Worm (Caenorhabditis elegans) whole organism, young adult: ENCODE data around the gene msp-113.

Experiments used
- B0019.2 ChIP-seq: fragments of 200-800 bp; sonication (Bioruptor generic); conservative IDR thresholded peaks from 2 replicates; pipeline ENCODE4 v1.3.6; 2022; ENCODE audit warnings: missing genetic modification reagents, missing genetic modification characterization, missing compliant biosample characterization
- B0035.1 ChIP-seq: sonication (generic microtip); optimal IDR thresholded peaks from 2 replicates; lab custom pipeline; 2016; ENCODE audit warnings: missing genetic modification characterization, mild to moderate bottlenecking, missing compliant biosample characterization, missing genotype, missing genetic modification reagents
- B0336.3 ChIP-seq: fragments of 200-800 bp; sonication (Bioruptor generic); IDR thresholded peaks from 2 replicates; pipeline ENCODE4 v1.3.6; 2022; ENCODE audit warnings: missing genetic modification characterization, missing compliant biosample characterization
- C06A6.2 ChIP-seq: fragments of 200-800 bp; sonication (Bioruptor generic); conservative IDR thresholded peaks from 2 replicates; pipeline ENCODE4 v1.3.6; 2022; ENCODE audit warnings: missing genetic modification characterization, missing compliant biosample characterization
- F10E7.11 ChIP-seq: sonication (generic microtip); optimal IDR thresholded peaks from 2 replicates; lab custom pipeline; 2017; ENCODE audit warnings: mild to moderate bottlenecking, missing genetic modification characterization, moderate library complexity, missing compliant biosample characterization
- F23B12.7 ChIP-seq: sonication (generic microtip); optimal IDR thresholded peaks from 2 replicates; lab custom pipeline; 2017; ENCODE audit warnings: missing genetic modification characterization, mild to moderate bottlenecking, missing compliant biosample characterization, antibody characterized with exemption, moderate library complexity; ENCODE audit not compliant: insufficient read depth
- F37B4.10 ChIP-seq: fragments of 200-800 bp; sonication (Bioruptor generic); IDR thresholded peaks from 2 replicates; pipeline ENCODE4 v1.3.6; 2022; ENCODE audit warnings: missing genetic modification characterization, missing compliant biosample characterization
- F49E8.2 ChIP-seq: sonication (generic microtip); optimal IDR thresholded peaks from 3 replicates; lab custom pipeline; 2017; ENCODE audit warnings: missing genetic modification characterization, mild to moderate bottlenecking, missing compliant biosample characterization, antibody characterized with exemption, moderate library complexity; ENCODE audit not compliant: insufficient read depth
- F52B5.7 ChIP-seq: sonication (generic microtip); optimal IDR thresholded peaks from 2 replicates; lab custom pipeline; 2016; ENCODE audit warnings: mild to moderate bottlenecking, missing genetic modification characterization, missing compliant biosample characterization
- K11D2.4 ChIP-seq: fragments of 200-800 bp; sonication (Bioruptor generic); IDR thresholded peaks from 2 replicates; pipeline ENCODE4 v1.3.6; 2022; ENCODE audit warnings: missing genetic modification reagents, missing genetic modification characterization, missing compliant biosample characterization
- T07F8.4 ChIP-seq: sonication (generic microtip); optimal IDR thresholded peaks from 2 replicates; lab custom pipeline; 2016; ENCODE audit warnings: mild to moderate bottlenecking, missing genetic modification characterization, moderate library complexity, missing compliant biosample characterization
- Y53G8AR.9 ChIP-seq: fragments of 200-800 bp; sonication (Bioruptor generic); conservative IDR thresholded peaks from 2 replicates; pipeline ENCODE4 v1.3.6; 2022; ENCODE audit warnings: missing genetic modification reagents, missing genetic modification characterization, missing compliant biosample characterization
- Y56A3A.18 ChIP-seq: fragments of 200-800 bp; sonication (Bioruptor generic); IDR thresholded peaks from 2 replicates; pipeline ENCODE4 v1.3.6; 2022; ENCODE audit warnings: missing genetic modification reagents, missing genetic modification characterization, missing compliant biosample characterization
- ZK185.1 ChIP-seq: sonication (generic microtip); optimal IDR thresholded peaks from 2 replicates; lab custom pipeline; 2016; ENCODE audit warnings: mild to moderate bottlenecking, missing genetic modification characterization, missing compliant biosample characterization; ENCODE audit not compliant: poor library complexity, severe bottlenecking
- akir-1 ChIP-seq: fragments of 200-800 bp; sonication (Bioruptor generic); optimal IDR thresholded peaks from 2 replicates; lab custom pipeline; 2018; ENCODE audit warnings: mild to moderate bottlenecking, missing genetic modification characterization, moderate library complexity, missing compliant biosample characterization
- attf-3 ChIP-seq: fragments of 200-800 bp; sonication (Bioruptor generic); conservative IDR thresholded peaks from 2 replicates; pipeline ENCODE4 v1.3.6; 2022; ENCODE audit warnings: missing genetic modification reagents, missing genetic modification characterization, missing compliant biosample characterization
- attf-5 ChIP-seq: fragments of 200-800 bp; sonication (Bioruptor generic); optimal IDR thresholded peaks from 2 replicates; lab custom pipeline; 2018; ENCODE audit warnings: mild to moderate bottlenecking, missing genetic modification characterization, missing compliant biosample characterization
- attf-6 ChIP-seq: fragments of 200-800 bp; sonication (Bioruptor generic); IDR thresholded peaks from 2 replicates; pipeline ENCODE4 v1.3.6; 2022; ENCODE audit warnings: missing genetic modification reagents, missing genetic modification characterization, missing compliant biosample characterization
- bed-2 ChIP-seq: fragments of 200-800 bp; sonication (Bioruptor generic); IDR thresholded peaks from 2 replicates; pipeline ENCODE4 v1.3.6; 2022; ENCODE audit warnings: missing genetic modification reagents, missing genetic modification characterization, missing compliant biosample characterization
- cebp-2 ChIP-seq: fragments of 200-800 bp; sonication (Bioruptor generic); IDR thresholded peaks from 2 replicates; pipeline ENCODE4 v1.3.6; 2022; ENCODE audit warnings: missing genetic modification characterization, missing compliant biosample characterization
- ceh-40 ChIP-seq: fragments of 200-800 bp; sonication (Bioruptor generic); IDR thresholded peaks from 2 replicates; pipeline ENCODE4 v1.3.6; 2022; ENCODE audit warnings: missing genetic modification characterization, missing compliant biosample characterization
- ceh-58 ChIP-seq: fragments of 200-800 bp; sonication (Bioruptor generic); IDR thresholded peaks from 2 replicates; pipeline ENCODE4 v1.3.6; 2022; ENCODE audit warnings: missing genetic modification characterization, missing compliant biosample characterization
- ceh-91 ChIP-seq: fragments of 200-800 bp; sonication (Bioruptor generic); IDR thresholded peaks from 2 replicates; pipeline ENCODE4 v1.3.6; 2022; ENCODE audit warnings: missing genetic modification reagents, missing genetic modification characterization, missing compliant biosample characterization
- dpff-1 ChIP-seq: sonication (generic microtip); optimal IDR thresholded peaks from 2 replicates; lab custom pipeline; 2017; ENCODE audit warnings: mild to moderate bottlenecking, missing genetic modification characterization, missing compliant biosample characterization
- dpl-1 ChIP-seq: fragments of 150-350 bp; optimal IDR thresholded peaks from 2 replicates; lab custom pipeline; 2014; ENCODE audit warnings: missing biosample characterization, missing genetic modification reagents, missing genetic modification characterization
- efl-1 ChIP-seq: fragments of 150-350 bp; optimal IDR thresholded peaks from 2 replicates; lab custom pipeline; 2014; ENCODE audit warnings: missing biosample characterization, missing genetic modification reagents, missing genetic modification characterization
- ets-4 ChIP-seq: fragments of 200-800 bp; sonication (Bioruptor generic); optimal IDR thresholded peaks from 2 replicates; lab custom pipeline; 2018; ENCODE audit warnings: mild to moderate bottlenecking, missing genetic modification characterization, missing compliant biosample characterization
- gei-17 ChIP-seq: fragments of 200-800 bp; sonication (Bioruptor generic); optimal IDR thresholded peaks from 2 replicates; lab custom pipeline; 2018; ENCODE audit warnings: mild to moderate bottlenecking, missing genetic modification characterization, missing compliant biosample characterization
- hmg-1.2 ChIP-seq: fragments of 200-800 bp; sonication (Bioruptor generic); IDR thresholded peaks from 2 replicates; pipeline ENCODE4 v1.3.6; 2022; ENCODE audit warnings: missing genetic modification reagents, missing genetic modification characterization, missing compliant biosample characterization
- hmg-20 ChIP-seq: fragments of 200-800 bp; sonication (Bioruptor generic); IDR thresholded peaks from 2 replicates; pipeline ENCODE4 v1.3.6; 2022; ENCODE audit warnings: missing genetic modification reagents, missing genetic modification characterization, missing compliant biosample characterization
- lin-40 ChIP-seq: sonication (generic microtip); optimal IDR thresholded peaks from 2 replicates; lab custom pipeline; 2016; ENCODE audit warnings: missing genetic modification characterization, mild to moderate bottlenecking, missing compliant biosample characterization, missing genotype, missing genetic modification reagents
- lir-1 ChIP-seq: fragments of 200-800 bp; sonication (Bioruptor generic); conservative IDR thresholded peaks from 2 replicates; pipeline ENCODE4 v1.3.6; 2022; ENCODE audit warnings: missing genetic modification reagents, missing genetic modification characterization, missing compliant biosample characterization
- lsy-27 ChIP-seq: sonication (generic microtip); optimal IDR thresholded peaks from 2 replicates; lab custom pipeline; 2017; ENCODE audit warnings: missing genetic modification characterization, mild to moderate bottlenecking, missing compliant biosample characterization, antibody characterized with exemption, missing genotype, borderline replicate concordance; ENCODE audit not compliant: insufficient read depth
- mes-4 ChIP-seq: sonication (generic microtip); optimal IDR thresholded peaks from 2 replicates; lab custom pipeline; 2016; ENCODE audit warnings: missing genotype, missing genetic modification characterization, missing compliant biosample characterization
- nfyb-1 ChIP-seq: fragments of 200-800 bp; sonication (Bioruptor generic); IDR thresholded peaks from 2 replicates; pipeline ENCODE4 v1.3.6; 2022; ENCODE audit warnings: missing genetic modification reagents, missing genetic modification characterization, missing compliant biosample characterization
- nhr-179 ChIP-seq: sonication (generic microtip); optimal IDR thresholded peaks from 2 replicates; lab custom pipeline; 2016; ENCODE audit warnings: mild to moderate bottlenecking, missing genetic modification characterization, missing compliant biosample characterization
- nhr-27 ChIP-seq: fragments of 200-800 bp; sonication (Bioruptor generic); optimal IDR thresholded peaks from 2 replicates; lab custom pipeline; 2018; ENCODE audit warnings: mild to moderate bottlenecking, missing genetic modification characterization, moderate library complexity, missing compliant biosample characterization
- pha-4 ChIP-seq: fragments of 150-350 bp; sonication (generic microtip); optimal IDR thresholded peaks from 2 replicates; lab custom pipeline; 2014; ENCODE audit warnings: missing biosample characterization, missing genetic modification reagents, missing genetic modification characterization
- rcor-1 ChIP-seq: fragments of 200-800 bp; sonication (Bioruptor generic); IDR thresholded peaks from 2 replicates; pipeline ENCODE4 v1.3.6; 2022; ENCODE audit warnings: missing genetic modification reagents, missing genetic modification characterization, missing compliant biosample characterization
- rec-8 ChIP-seq, 2 experiments: sonication (generic microtip); optimal IDR thresholded peaks; 2 replicates each; lab custom pipeline; 2016; ENCODE audit warnings: mild to moderate bottlenecking in 2 of 2, missing genetic modification characterization in 2 of 2, missing genetic modification reagents in 2 of 2, missing genotype in 2 of 2, missing biosample characterization in 1 of 2, missing compliant biosample characterization in 1 of 2, moderate library complexity in 1 of 2
- repo-1 ChIP-seq: sonication (generic microtip); optimal IDR thresholded peaks from 2 replicates; lab custom pipeline; 2017; ENCODE audit warnings: mild to moderate bottlenecking, missing genetic modification characterization, missing compliant biosample characterization
- sea-2 ChIP-seq: fragments of 200-800 bp; sonication (Bioruptor generic); IDR thresholded peaks from 2 replicates; pipeline ENCODE4 v1.3.6; 2022; ENCODE audit warnings: missing genetic modification characterization, missing compliant biosample characterization
- somi-1 ChIP-seq: fragments of 200-800 bp; sonication (Bioruptor generic); optimal IDR thresholded peaks from 2 replicates; lab custom pipeline; 2018; ENCODE audit warnings: mild to moderate bottlenecking, missing genetic modification characterization, missing compliant biosample characterization
- tlf-1 ChIP-seq: fragments of 200-800 bp; sonication (Bioruptor generic); optimal IDR thresholded peaks from 2 replicates; lab custom pipeline; 2018; ENCODE audit warnings: mild to moderate bottlenecking, missing genetic modification characterization, missing compliant biosample characterization
- unc-130 ChIP-seq: sonication (generic microtip); optimal IDR thresholded peaks from 2 replicates; lab custom pipeline; 2016; ENCODE audit warnings: missing genetic modification reagents, missing genetic modification characterization, missing compliant biosample characterization
- zim-3 ChIP-seq: sonication (generic microtip); optimal IDR thresholded peaks from 2 replicates; lab custom pipeline; 2017; ENCODE audit warnings: mild to moderate bottlenecking, missing genetic modification characterization, moderate library complexity, missing compliant biosample characterization
- ztf-28 ChIP-seq: fragments of 200-800 bp; sonication (Bioruptor generic); IDR thresholded peaks from 2 replicates; pipeline ENCODE4 v1.3.6; 2022; ENCODE audit warnings: missing genetic modification reagents, missing genetic modification characterization, missing compliant biosample characterization

msp-113 gene

ce11 chrIV:5333484-5333883 lies 35.7 kb downstream of the msp-113 start:
- TF ChIP-seq ceh-91 (GFP tag; lab: Robert Waterston, UW) (no peak), Y56A3A.18 (GFP tag; lab: Robert Waterston, UW) (no peak), T07F8.4 (tag; lab: Kevin White, UChicago) (no peak), rcor-1 (GFP tag; lab: Robert Waterston, UW) (no peak), nhr-179 (tag; lab: Kevin White, UChicago) (no peak), akir-1 (GFP tag; lab: Kevin White, UChicago) (no peak), somi-1 (peak; percentile 4), F37B4.10 (no peak)

- 0 out of 2 replicates have a peak, but pooled peaks have one; percentile 51 for TF ChIP-seq Y56A3A.18 (GFP tag; lab: Robert Waterston, UW)
- TF ChIP-seq efl-1: no peak
- TF ChIP-seq B0035.1 (tag; lab: Kevin White, UChicago): no peak
- TF ChIP-seq tlf-1: peak; percentile 1
- no peak for TF ChIP-seq ceh-58 (GFP tag; lab: Robert Waterston, UW)
- peak; percentile 36 for TF ChIP-seq lsy-27 (tag; lab: Kevin White, UChicago)
- TF ChIP-seq dpl-1 (GFP tag; lab: Kevin White, UChicago): no peak
- no peak for TF ChIP-seq B0019.2 (GFP tag; lab: Robert Waterston, UW)
- TF ChIP-seq repo-1 (tag; lab: Kevin White, UChicago): peak; percentile 35
- TF ChIP-seq zim-3 (tag; lab: Kevin White, UChicago): no peak
- TF ChIP-seq B0336.3 (GFP tag; lab: Robert Waterston, UW): no peak
- TF ChIP-seq ztf-28 (GFP tag; lab: Robert Waterston, UW): no peak
- no peak for TF ChIP-seq C06A6.2
- TF ChIP-seq F10E7.11 (tag; lab: Kevin White, UChicago): no peak
- no peak for TF ChIP-seq unc-130 (GFP tag; lab: Kevin White, UChicago)
- no peak for TF ChIP-seq hmg-20
- TF ChIP-seq Y53G8AR.9: no peak
- peak; percentile 77 for TF ChIP-seq rcor-1 (GFP tag; lab: Robert Waterston, UW)
- no peak for TF ChIP-seq gei-17 (GFP tag; lab: Kevin White, UChicago)
- no peak for TF ChIP-seq F49E8.2 (tag; lab: Kevin White, UChicago)
- no peak for TF ChIP-seq cebp-2 (GFP tag; lab: Robert Waterston, UW)
- TF ChIP-seq ets-4: no peak
- no peak for TF ChIP-seq mes-4
- peak; percentile 75 for TF ChIP-seq attf-6 (GFP tag; lab: Robert Waterston, UW)
- TF ChIP-seq lin-40 (tag; lab: Kevin White, UChicago): peak; percentile 43
- TF ChIP-seq ZK185.1: peak; percentile 87
- TF ChIP-seq attf-5: peak; percentile 27
- peak in 1 of 2 experiments; percentile 18 for TF ChIP-seq rec-8 (tag; optimal IDR thresholded peaks at IDR 0.05; lab: Kevin White, UChicago)
- no peak for TF ChIP-seq bed-2
- no peak for TF ChIP-seq F52B5.7
- peak; percentile 89 for TF ChIP-seq F23B12.7 (tag; lab: Kevin White, UChicago)
- no peak for TF ChIP-seq pha-4 (tag; lab: Kevin White, UChicago)
- TF ChIP-seq nhr-27: no peak
- TF ChIP-seq sea-2 (GFP tag; lab: Robert Waterston, UW): no peak
- TF ChIP-seq lir-1 (GFP tag; lab: Robert Waterston, UW): no peak
- no peak for TF ChIP-seq dpff-1 (tag; lab: Kevin White, UChicago)
- peak; percentile 60 for TF ChIP-seq hmg-1.2
- TF ChIP-seq ceh-40: no peak
- peak; percentile 69; the same call in 1 of the 2 replicates for TF ChIP-seq K11D2.4
- peak; percentile 77 for TF ChIP-seq nfyb-1 (GFP tag; lab: Robert Waterston, UW)
- 0 out of 2 replicates have a peak, but pooled peaks have one; percentile 33 for TF ChIP-seq attf-3 (GFP tag; lab: Robert Waterston, UW)
Measured at ce11 chrIV:5334518-5334917, 36.8 kb downstream of the msp-113 start.
